Fruit fly (Drosophila melanogaster): ENCODE measurements around the gene Ubr3.

Ubr3 gene

dm6 chrX:7959025-7959424, 23.3 kb downstream of the Ubr3 start (continued):
- TF ChIP-seq stc (GFP tag; IDR thresholded peaks at IDR 0.05): no peak
- TF ChIP-seq oc (tag; optimal IDR thresholded peaks at IDR 0.05): no peak
- no peak for TF ChIP-seq Usf (GFP tag; optimal IDR thresholded peaks at IDR 0.05)
- TF ChIP-seq CG6683 (GFP tag; optimal IDR thresholded peaks at IDR 0.05): no peak
- no peak for TF ChIP-seq wdn (GFP tag; IDR thresholded peaks at IDR 0.05)
- TF ChIP-seq CG43689 (GFP tag; IDR thresholded peaks at IDR 0.05): no peak
- no peak for TF ChIP-seq CG8290 (GFP tag; optimal IDR thresholded peaks at IDR 0.05)
- no peak for TF ChIP-seq CG8290 (tag; optimal IDR thresholded peaks at IDR 0.05)
- TF ChIP-seq Taf1 (GFP tag; IDR thresholded peaks at IDR 0.05): no peak
- TF ChIP-seq cwo (GFP tag; optimal IDR thresholded peaks at IDR 0.05): peak; percentile 28
- TF ChIP-seq CG7357 (GFP tag; IDR thresholded peaks at IDR 0.05): no peak
- no peak for TF ChIP-seq CG1529 (GFP tag; optimal IDR thresholded peaks at IDR 0.05)
- TF ChIP-seq CG14710 (tag; optimal IDR thresholded peaks at IDR 0.05): no peak
- TF ChIP-seq org-1 (GFP tag; optimal IDR thresholded peaks at IDR 0.05): no peak
- no peak for TF ChIP-seq CG8359 (GFP tag; optimal IDR thresholded peaks at IDR 0.05; ENCODE audit: borderline replicate concordance)
- no peak for TF ChIP-seq Bdp1 (GFP tag; optimal IDR thresholded peaks at IDR 0.05)
- TF ChIP-seq CG17328 (GFP tag; IDR thresholded peaks at IDR 0.05): no peak
- peak; percentile 61 for TF ChIP-seq gfzf (GFP tag; optimal IDR thresholded peaks at IDR 0.05)
- no peak for TF ChIP-seq sob (GFP tag; IDR thresholded peaks at IDR 0.05)
- TF ChIP-seq wor (GFP tag; IDR thresholded peaks at IDR 0.05): no peak
- TF ChIP-seq Dref (GFP tag; IDR thresholded peaks at IDR 0.05): no peak
- TF ChIP-seq yki (optimal IDR thresholded peaks at IDR 0.05): no peak
- TF ChIP-seq tna (GFP tag; IDR thresholded peaks at IDR 0.05; ENCODE audit: partially characterized antibody): 0 out of 2 replicates have a peak, but pooled peaks have one; percentile 13
- TF ChIP-seq Fer3 (tag; optimal IDR thresholded peaks at IDR 0.05): no peak
- no peak for TF ChIP-seq Lpt (GFP tag; optimal IDR thresholded peaks at IDR 0.05)
- peak; percentile 14 for TF ChIP-seq zen (tag; optimal IDR thresholded peaks at IDR 0.05)
- no peak for TF ChIP-seq grn (GFP tag; optimal IDR thresholded peaks at IDR 0.05)
- no peak for TF ChIP-seq CG6854 (GFP tag; optimal IDR thresholded peaks at IDR 0.05)
- TF ChIP-seq Dek (tag; optimal IDR thresholded peaks at IDR 0.05): no peak
- peak; percentile 84 for TF ChIP-seq CG4360 (GFP tag; IDR thresholded peaks at IDR 0.05)
- no peak for TF ChIP-seq CG3726 (GFP tag; IDR thresholded peaks at IDR 0.05)
- no peak for TF ChIP-seq CG15011 (GFP tag; optimal IDR thresholded peaks at IDR 0.05)
- TF ChIP-seq CG1647 (GFP tag; optimal IDR thresholded peaks at IDR 0.05): no peak
- TF ChIP-seq chinmo (GFP tag; IDR thresholded peaks at IDR 0.05; ENCODE audit: partially characterized antibody): 0 out of 4 replicates have a peak, but pooled peaks have one; percentile 68
- TF ChIP-seq CG6254 (GFP tag; optimal IDR thresholded peaks at IDR 0.05): no peak
- TF ChIP-seq sens-2 (GFP tag; IDR thresholded peaks at IDR 0.05): no peak
- 0 out of 2 replicates have a peak, but pooled peaks have one; percentile 15 for TF ChIP-seq CG32767 (GFP tag; IDR thresholded peaks at IDR 0.05)
- TF ChIP-seq kah (GFP tag; optimal IDR thresholded peaks at IDR 0.05): peak; percentile 98
- no peak for TF ChIP-seq tgo (GFP tag; IDR thresholded peaks at IDR 0.05)
- TF ChIP-seq CG30431 (GFP tag; optimal IDR thresholded peaks at IDR 0.05): no peak
- TF ChIP-seq zfh1 (GFP tag; IDR thresholded peaks at IDR 0.05): no peak
- no peak for TF ChIP-seq CG11695 (GFP tag; IDR thresholded peaks at IDR 0.05)
- TF ChIP-seq Trl (optimal IDR thresholded peaks at IDR 0.05): peak; percentile 35 to 50
- no peak for TF ChIP-seq Trl (GFP tag; optimal IDR thresholded peaks at IDR 0.05)
- no peak for TF ChIP-seq Pdp1 (GFP tag; optimal IDR thresholded peaks at IDR 0.05)
- TF ChIP-seq CG32532 (GFP tag; IDR thresholded peaks at IDR 0.05): no peak
- no peak for TF ChIP-seq dimm (GFP tag; IDR thresholded peaks at IDR 0.05)
- no peak for TF ChIP-seq amos (GFP tag; IDR thresholded peaks at IDR 0.05; ENCODE audit: partially characterized antibody)
- no peak for TF ChIP-seq NfI (GFP tag; optimal IDR thresholded peaks at IDR 0.05)
- TF ChIP-seq croc (GFP tag; conservative IDR thresholded peaks at IDR 0.05): no peak
- peak; percentile 74 for TF ChIP-seq nerfin-1 (tag; optimal IDR thresholded peaks at IDR 0.05)
- no peak for TF ChIP-seq Myb (GFP tag; optimal IDR thresholded peaks at IDR 0.05)
- TF ChIP-seq CG8478 (optimal IDR thresholded peaks at IDR 0.05): no peak
- TF ChIP-seq CG14050 (GFP tag; IDR thresholded peaks at IDR 0.05): no peak

Measured in whole organism, embryonic.